Fruit fly (Drosophila melanogaster) whole organism, prepupa: Measurements from ENCODE around the gene Rabex-5.

ENCODE experiments used
- Blimp-1 ChIP-seq: fragments of 200-800 bp; sonication (Bioruptor generic); optimal IDR thresholded peaks from 3 replicates; lab custom pipeline; 2017; ENCODE audit warnings: missing biosample characterization, missing genetic modification characterization, mild to moderate bottlenecking, moderate library complexity, missing genetic modification reagents
- CG11294 ChIP-seq: fragments of 200-800 bp; sonication (Bioruptor generic); IDR thresholded peaks from 2 replicates; pipeline ENCODE4 v1.3.6; 2022; ENCODE audit warnings: missing biosample characterization, missing genetic modification characterization
- CG11902 ChIP-seq: fragments of 200-800 bp; sonication (Bioruptor generic); optimal IDR thresholded peaks from 3 replicates; lab custom pipeline; 2016; ENCODE audit warnings: missing biosample characterization, missing genetic modification characterization
- CG1621 ChIP-seq: fragments of 200-800 bp; sonication (Bioruptor generic); optimal IDR thresholded peaks from 3 replicates; lab custom pipeline; 2018; ENCODE audit warnings: missing biosample characterization, mild to moderate bottlenecking, missing genetic modification characterization
- CG16779 ChIP-seq: fragments of 200-800 bp; sonication (Bioruptor generic); optimal IDR thresholded peaks from 3 replicates; lab custom pipeline; 2017; ENCODE audit warnings: missing biosample characterization, mild to moderate bottlenecking, missing genetic modification characterization
- CG3032 ChIP-seq: fragments of 200-800 bp; optimal IDR thresholded peaks from 2 replicates; lab custom pipeline; 2019; ENCODE audit warnings: missing biosample characterization, mild to moderate bottlenecking, missing genetic modification characterization, moderate library complexity
- CG32006 ChIP-seq: fragments of 200-800 bp; sonication (Bioruptor generic); optimal IDR thresholded peaks from 3 replicates; lab custom pipeline; 2017; ENCODE audit warnings: missing biosample characterization, mild to moderate bottlenecking, missing genetic modification characterization
- CG34406 ChIP-seq: fragments of 200-800 bp; sonication (Bioruptor generic); optimal IDR thresholded peaks from 3 replicates; lab custom pipeline; 2016; ENCODE audit warnings: missing biosample characterization, missing genetic modification characterization
- CG3919 ChIP-seq: fragments of 200-800 bp; sonication (Bioruptor generic); optimal IDR thresholded peaks from 3 replicates; lab custom pipeline; 2016; ENCODE audit warnings: missing biosample characterization, missing genetic modification characterization
- CG6276 ChIP-seq: fragments of 200-800 bp; sonication (Bioruptor generic); optimal IDR thresholded peaks from 2 replicates; lab custom pipeline; 2017; ENCODE audit warnings: missing biosample characterization, mild to moderate bottlenecking, missing genetic modification characterization
- CG6792 ChIP-seq: fragments of 200-800 bp; sonication (Bioruptor generic); optimal IDR thresholded peaks from 3 replicates; lab custom pipeline; 2016; ENCODE audit warnings: missing biosample characterization, missing genetic modification characterization
- CG6808 ChIP-seq: fragments of 200-800 bp; sonication (Bioruptor generic); optimal IDR thresholded peaks from 3 replicates; lab custom pipeline; 2017; ENCODE audit warnings: missing biosample characterization, missing genetic modification characterization, mild to moderate bottlenecking, moderate library complexity, missing genetic modification reagents
- CG7368 ChIP-seq: fragments of 200-800 bp; sonication (Bioruptor generic); optimal IDR thresholded peaks from 3 replicates; lab custom pipeline; 2016; ENCODE audit warnings: missing biosample characterization, missing genetic modification characterization
- CG8632 ChIP-seq: fragments of 200-800 bp; sonication (Bioruptor generic); optimal IDR thresholded peaks from 3 replicates; lab custom pipeline; 2016; ENCODE audit warnings: missing biosample characterization, missing genetic modification characterization
- CG9139 ChIP-seq: fragments of 200-800 bp; sonication (Bioruptor generic); optimal IDR thresholded peaks from 3 replicates; lab custom pipeline; 2017; ENCODE audit warnings: missing biosample characterization, mild to moderate bottlenecking, missing genetic modification characterization
- Eip78C ChIP-seq: fragments of 200-800 bp; sonication (Bioruptor generic); peaks from one replicate; lab custom pipeline; 2016; ENCODE audit warnings: missing biosample characterization, missing genetic modification characterization
- Eip93F ChIP-seq: fragments of 200-800 bp; sonication (Bioruptor generic); optimal IDR thresholded peaks from 2 replicates; lab custom pipeline; 2016; ENCODE audit warnings: missing biosample characterization, mild to moderate bottlenecking, missing genetic modification characterization
- Ets21C ChIP-seq: fragments of 200-800 bp; sonication (Bioruptor generic); optimal IDR thresholded peaks from 3 replicates; lab custom pipeline; 2016; ENCODE audit warnings: missing biosample characterization, missing genetic modification characterization
- Ets96B ChIP-seq: fragments of 200-800 bp; optimal IDR thresholded peaks from 2 replicates; lab custom pipeline; 2019; ENCODE audit warnings: missing biosample characterization, mild to moderate bottlenecking, missing genetic modification characterization, moderate library complexity
- Gug ChIP-seq: fragments of 200-800 bp; sonication (Bioruptor generic); IDR thresholded peaks from 2 replicates; pipeline ENCODE4 v1.3.6; 2022; ENCODE audit warnings: missing biosample characterization, missing genetic modification characterization
- Lpt ChIP-seq: fragments of 200-800 bp; sonication (Bioruptor generic); optimal IDR thresholded peaks from 3 replicates; lab custom pipeline; 2016; ENCODE audit warnings: missing biosample characterization, missing genetic modification characterization
- Met ChIP-seq: fragments of 200-800 bp; sonication (Bioruptor generic); optimal IDR thresholded peaks from 3 replicates; lab custom pipeline; 2016; ENCODE audit warnings: missing biosample characterization, missing genetic modification characterization
- OdsH ChIP-seq: fragments of 200-800 bp; sonication (Bioruptor generic); optimal IDR thresholded peaks from 3 replicates; lab custom pipeline; 2016; ENCODE audit warnings: missing biosample characterization, missing genetic modification characterization
- Smox ChIP-seq: fragments of 200-800 bp; sonication (Bioruptor generic); optimal IDR thresholded peaks from 3 replicates; lab custom pipeline; 2016; ENCODE audit warnings: missing biosample characterization, missing genetic modification characterization
- Sox14 ChIP-seq: fragments of 200-800 bp; sonication (Bioruptor generic); optimal IDR thresholded peaks from 3 replicates; lab custom pipeline; 2016; ENCODE audit warnings: missing biosample characterization, missing genetic modification characterization
- Sox15 ChIP-seq: fragments of 200-800 bp; sonication (Bioruptor generic); optimal IDR thresholded peaks from 3 replicates; lab custom pipeline; 2016; ENCODE audit warnings: missing biosample characterization, missing genetic modification characterization
- achi ChIP-seq: fragments of 200-800 bp; sonication (Bioruptor generic); optimal IDR thresholded peaks from 3 replicates; lab custom pipeline; 2016; ENCODE audit warnings: missing biosample characterization, missing genetic modification characterization
- acj6 ChIP-seq: fragments of 200-800 bp; sonication (Bioruptor generic); optimal IDR thresholded peaks from 3 replicates; lab custom pipeline; 2016; ENCODE audit warnings: missing biosample characterization, missing genetic modification characterization
- cyc ChIP-seq: fragments of 200-800 bp; sonication (Bioruptor generic); optimal IDR thresholded peaks from 3 replicates; lab custom pipeline; 2016; ENCODE audit warnings: missing biosample characterization, missing genetic modification characterization
- dac ChIP-seq: fragments of 200-800 bp; sonication (Bioruptor generic); optimal IDR thresholded peaks from 2 replicates; lab custom pipeline; 2017; ENCODE audit warnings: missing biosample characterization, mild to moderate bottlenecking, missing genetic modification characterization
- eg ChIP-seq: fragments of 200-800 bp; sonication (Bioruptor generic); IDR thresholded peaks from 3 replicates; pipeline ENCODE4 v1.3.6; 2022; ENCODE audit warnings: missing biosample characterization, missing genetic modification characterization
- esn ChIP-seq: fragments of 200-800 bp; sonication (Bioruptor generic); optimal IDR thresholded peaks from 2 replicates; lab custom pipeline; 2016; ENCODE audit warnings: missing biosample characterization, mild to moderate bottlenecking, missing genetic modification characterization, moderate library complexity
- lz ChIP-seq: fragments of 200-800 bp; sonication (Bioruptor generic); optimal IDR thresholded peaks from 3 replicates; lab custom pipeline; 2016; ENCODE audit warnings: missing biosample characterization, missing genetic modification characterization
- pdm3 ChIP-seq: fragments of 200-800 bp; sonication (Bioruptor generic); optimal IDR thresholded peaks from 3 replicates; lab custom pipeline; 2016; ENCODE audit warnings: missing biosample characterization, missing genetic modification characterization
- salr ChIP-seq, 2 experiments: fragments of 200-800 bp; sonication (Bioruptor generic); optimal IDR thresholded peaks; 3 replicates each; lab custom pipeline; 2016 to 2018; ENCODE audit warnings: missing biosample characterization in 2 of 2, missing genetic modification characterization in 2 of 2, mild to moderate bottlenecking in 1 of 2
- spab ChIP-seq: fragments of 200-800 bp; sonication (Bioruptor generic); optimal IDR thresholded peaks from 2 replicates; lab custom pipeline; 2017; ENCODE audit warnings: missing biosample characterization, mild to moderate bottlenecking, missing genetic modification characterization, missing genetic modification reagents
- ss ChIP-seq, 2 experiments: fragments of 200-800 bp; sonication (Bioruptor generic); optimal IDR thresholded peaks; 2 replicates in 1 of 2; 3 replicates in 1 of 2; lab custom pipeline; 2017 to 2018; ENCODE audit warnings: mild to moderate bottlenecking in 2 of 2, missing biosample characterization in 2 of 2, missing genetic modification characterization in 2 of 2, moderate library complexity in 1 of 2
- svp ChIP-seq: fragments of 200-800 bp; sonication (Bioruptor generic); peaks from one replicate; lab custom pipeline; 2016; ENCODE audit warnings: missing biosample characterization, missing genetic modification characterization
- topi ChIP-seq: fragments of 200-800 bp; sonication (Bioruptor generic); optimal IDR thresholded peaks from 3 replicates; lab custom pipeline; 2016; ENCODE audit warnings: missing biosample characterization, missing genetic modification characterization
- vri ChIP-seq: fragments of 200-800 bp; sonication (Bioruptor generic); optimal IDR thresholded peaks from 3 replicates; lab custom pipeline; 2016; ENCODE audit warnings: missing biosample characterization, mild to moderate bottlenecking, missing genetic modification characterization

The Rabex-5 gene

dm6 chr3L:1279685-1280084 lies 16.0 kb upstream of the Rabex-5 start (continued):
- no peak for TF ChIP-seq CG16779 (tag; lab: Kevin White, UChicago)
- peak; percentile 16 for TF ChIP-seq Lpt
- TF ChIP-seq esn (GFP tag; lab: Kevin White, UChicago): no peak
- peak; percentile 55; the same call in 2 of the 3 replicates for TF ChIP-seq eg (GFP tag; lab: Robert Waterston, UW)
- peak; percentile 3 to 15 for TF ChIP-seq ss (GFP tag; optimal IDR thresholded peaks at IDR 0.05; lab: Kevin White, UChicago)
- TF ChIP-seq Sox15 (GFP tag; lab: Kevin White, UChicago): no peak
- TF ChIP-seq Ets96B (tag; lab: Kevin White, UChicago): no peak
- TF ChIP-seq spab: no peak
- TF ChIP-seq Smox (GFP tag; lab: Kevin White, UChicago): peak; percentile 4

- TF ChIP-seq CG7368: no peak
- TF ChIP-seq Smox (GFP tag; lab: Kevin White, UChicago): no peak
- TF ChIP-seq CG9139 (GFP tag; lab: Kevin White, UChicago): no peak
- no peak for TF ChIP-seq CG6808 (GFP tag; lab: Kevin White, UChicago)
- no peak for TF ChIP-seq salr (GFP tag; optimal IDR thresholded peaks at IDR 0.05; lab: Kevin White, UChicago)
- no peak for TF ChIP-seq Gug (GFP tag; lab: Robert Waterston, UW)
- TF ChIP-seq esn (GFP tag; lab: Kevin White, UChicago): no peak
- no peak for TF ChIP-seq lz (GFP tag; lab: Kevin White, UChicago)
- no peak for TF ChIP-seq Eip78C (GFP tag; lab: Kevin White, UChicago)
- TF ChIP-seq CG11294 (GFP tag; lab: Robert Waterston, UW): no peak
Observed at dm6 chr3L:1280890-1281622, 14.7 kb upstream of the Rabex-5 start.

dm6 chr3L:1294835-1295234 lies 878 bp upstream of the Rabex-5 start:
- TF ChIP-seq CG11902 (GFP tag; lab: Kevin White, UChicago) (no peak), CG16779 (tag; lab: Kevin White, UChicago) (no peak), Blimp-1 (GFP tag; lab: Kevin White, UChicago) (no peak)

dm6 chr3L:1298509-1298908 lies 2.8 kb downstream of the Rabex-5 start, which contains the start of gene scf:
Gene scf (plus strand): TSS chr3L:1298672.
- TF ChIP-seq Sox14 (GFP tag; lab: Kevin White, UChicago): peak; percentile 4
- TF ChIP-seq CG6276 (GFP tag; lab: Kevin White, UChicago): no peak
- peak; percentile 8 for TF ChIP-seq topi (GFP tag; lab: Kevin White, UChicago)
- TF ChIP-seq eg (GFP tag; lab: Robert Waterston, UW): peak; percentile 38; the same call in 1 of the 3 replicates
- TF ChIP-seq CG6808 (GFP tag; lab: Kevin White, UChicago): peak; percentile 100
- TF ChIP-seq Sox15 (GFP tag; lab: Kevin White, UChicago): no peak
- TF ChIP-seq esn (GFP tag; lab: Kevin White, UChicago): peak; percentile 16
- TF ChIP-seq svp (GFP tag; lab: Kevin White, UChicago): peak; percentile 90
- TF ChIP-seq Ets21C: no peak
- peak; percentile 38 for TF ChIP-seq CG1621 (tag; lab: Kevin White, UChicago)

- TF ChIP-seq achi (GFP tag; lab: Kevin White, UChicago): no peak
- TF ChIP-seq eg (GFP tag; lab: Robert Waterston, UW): peak; percentile 68; the same call in 2 of the 3 replicates
- peak; percentile 58 for TF ChIP-seq CG3032 (tag; lab: Kevin White, UChicago)
- peak; percentile 60 for TF ChIP-seq acj6 (GFP tag; lab: Kevin White, UChicago)
- peak; percentile 26; the same call in 1 of the 2 replicates for TF ChIP-seq CG11294 (GFP tag; lab: Robert Waterston, UW)
- peak; percentile 29 for TF ChIP-seq CG1621 (tag; lab: Kevin White, UChicago)
- TF ChIP-seq CG3919 (GFP tag; lab: Kevin White, UChicago): no peak
- no peak for TF ChIP-seq Smox (GFP tag; lab: Kevin White, UChicago)
- TF ChIP-seq Met (GFP tag; lab: Kevin White, UChicago): no peak
- TF ChIP-seq topi (GFP tag; lab: Kevin White, UChicago): peak; percentile 68
- TF ChIP-seq ss (GFP tag; optimal IDR thresholded peaks at IDR 0.05; lab: Kevin White, UChicago): peak in 1 of 2 experiments; percentile 46
- TF ChIP-seq OdsH (GFP tag; lab: Kevin White, UChicago): no peak
- TF ChIP-seq vri: peak; percentile 32
- TF ChIP-seq dac (GFP tag; lab: Kevin White, UChicago): no peak
- TF ChIP-seq CG6808 (GFP tag; lab: Kevin White, UChicago): peak; percentile 66
- no peak for TF ChIP-seq pdm3 (GFP tag; lab: Kevin White, UChicago)
- TF ChIP-seq CG8632 (GFP tag; lab: Kevin White, UChicago): peak; percentile 65
- peak; percentile 43 for TF ChIP-seq Eip93F (GFP tag; lab: Kevin White, UChicago)
- peak; percentile 60 for TF ChIP-seq Sox14 (GFP tag; lab: Kevin White, UChicago)
- no peak for TF ChIP-seq CG32006 (GFP tag; lab: Kevin White, UChicago)
- peak; percentile 68 for TF ChIP-seq CG34406 (GFP tag; lab: Kevin White, UChicago)
- TF ChIP-seq cyc (GFP tag; lab: Kevin White, UChicago): peak; percentile 50
- TF ChIP-seq CG6792: peak; percentile 65
Observed at dm6 chr3L:1300076-1300635, 4.4 kb downstream of the Rabex-5 start.
